Fruit fly (Drosophila melanogaster) whole organism, embryonic: ENCODE measurements around the gene cnc.

Source experiments
- CG11093 ChIP-seq: fragments of 200-800 bp; sonication (Bioruptor generic); IDR thresholded peaks from 3 replicates; pipeline ENCODE4 v1.3.6; 2022; ENCODE audit warnings: missing biosample characterization, missing genetic modification characterization
- CG12236 ChIP-seq: fragments of 200-800 bp; sonication (Bioruptor generic); optimal IDR thresholded peaks from 2 replicates; lab custom pipeline; 2016; ENCODE audit warnings: missing biosample characterization, missing genetic modification characterization
- CG12659 ChIP-seq: fragments of 200-800 bp; sonication (Bioruptor generic); optimal IDR thresholded peaks from 3 replicates; lab custom pipeline; 2017; ENCODE audit warnings: mild to moderate bottlenecking, missing biosample characterization, missing genetic modification reagents, missing genetic modification characterization
- CG13287 ChIP-seq: fragments of 200-800 bp; sonication (Bioruptor generic); IDR thresholded peaks from 2 replicates; pipeline ENCODE4 v1.3.6; 2022; ENCODE audit warnings: missing biosample characterization, missing genetic modification characterization; ENCODE audit not compliant: partially characterized antibody
- CG13424 ChIP-seq: fragments of 200-800 bp; sonication (Bioruptor generic); optimal IDR thresholded peaks from 2 replicates; lab custom pipeline; 2019; ENCODE audit warnings: missing biosample characterization, mild to moderate bottlenecking, missing genetic modification characterization, moderate library complexity
- CG14014 ChIP-seq: fragments of 200-800 bp; sonication (Bioruptor generic); IDR thresholded peaks from 2 replicates; pipeline ENCODE4 v1.3.6; 2022; ENCODE audit warnings: missing biosample characterization, missing genetic modification characterization
- CG14710 ChIP-seq: fragments of 200-800 bp; sonication (Bioruptor generic); optimal IDR thresholded peaks from 3 replicates; lab custom pipeline; 2019; ENCODE audit warnings: missing biosample characterization, mild to moderate bottlenecking, missing genetic modification characterization, moderate library complexity
- CG15269 ChIP-seq: fragments of 200-800 bp; sonication (Bioruptor generic); optimal IDR thresholded peaks from 2 replicates; lab custom pipeline; 2018; ENCODE audit warnings: missing biosample characterization, mild to moderate bottlenecking, missing genetic modification characterization, moderate library complexity
- CG1529 ChIP-seq: fragments of 200-800 bp; sonication (Bioruptor generic); optimal IDR thresholded peaks from 3 replicates; lab custom pipeline; 2018; ENCODE audit warnings: missing biosample characterization, missing genetic modification characterization
- CG15479 ChIP-seq: fragments of 200-800 bp; sonication (Bioruptor generic); optimal IDR thresholded peaks from 3 replicates; lab custom pipeline; 2019; ENCODE audit warnings: missing biosample characterization, mild to moderate bottlenecking, missing genetic modification characterization, moderate library complexity
- CG15514 ChIP-seq: fragments of 200-800 bp; sonication (Bioruptor generic); optimal IDR thresholded peaks from 3 replicates; lab custom pipeline; 2017; ENCODE audit warnings: missing biosample characterization, missing genetic modification characterization, mild to moderate bottlenecking, moderate library complexity, missing genetic modification reagents
- CG1647 ChIP-seq: fragments of 200-800 bp; sonication (Bioruptor generic); optimal IDR thresholded peaks from 3 replicates; lab custom pipeline; 2016; ENCODE audit warnings: missing biosample characterization, missing genetic modification characterization
- CG17385 ChIP-seq: fragments of 200-800 bp; sonication (Bioruptor generic); optimal IDR thresholded peaks from 3 replicates; lab custom pipeline; 2018; ENCODE audit warnings: missing biosample characterization, mild to moderate bottlenecking, missing genetic modification characterization
- CG18011 ChIP-seq: fragments of 200-800 bp; sonication (Bioruptor generic); optimal IDR thresholded peaks from 2 replicates; lab custom pipeline; 2017; ENCODE audit warnings: missing biosample characterization, missing genetic modification characterization, mild to moderate bottlenecking, moderate library complexity, missing genotype
- CG18476 ChIP-seq: fragments of 200-800 bp; sonication (Bioruptor generic); optimal IDR thresholded peaks from 2 replicates; lab custom pipeline; 2016; ENCODE audit warnings: missing biosample characterization, mild to moderate bottlenecking, missing genetic modification characterization
- CG2129 ChIP-seq: fragments of 200-800 bp; sonication (Bioruptor generic); IDR thresholded peaks from 2 replicates; pipeline ENCODE4 v1.3.6; 2022; ENCODE audit warnings: missing biosample characterization, missing genetic modification characterization; ENCODE audit not compliant: partially characterized antibody
- CG31441 ChIP-seq: fragments of 200-800 bp; sonication (Bioruptor generic); IDR thresholded peaks from 2 replicates; pipeline ENCODE4 v1.3.6; 2022; ENCODE audit warnings: missing biosample characterization, missing genetic modification characterization
- CG4328 ChIP-seq: fragments of 200-800 bp; sonication (Bioruptor generic); optimal IDR thresholded peaks from 3 replicates; lab custom pipeline; 2017; ENCODE audit warnings: missing biosample characterization, missing genetic modification reagents, missing genetic modification characterization
- CG43689 ChIP-seq: fragments of 200-800 bp; sonication (Bioruptor generic); IDR thresholded peaks from 2 replicates; pipeline ENCODE4 v1.3.6; 2022; ENCODE audit warnings: missing biosample characterization, missing genetic modification characterization
- CG5953 ChIP-seq: fragments of 200-800 bp; sonication (Bioruptor generic); IDR thresholded peaks from 2 replicates; pipeline ENCODE4 v1.3.6; 2022; ENCODE audit warnings: missing biosample characterization, missing genetic modification characterization
- CG9437 ChIP-seq: fragments of 200-800 bp; sonication (Bioruptor generic); optimal IDR thresholded peaks from 2 replicates; lab custom pipeline; 2018; ENCODE audit warnings: missing biosample characterization, mild to moderate bottlenecking, missing genetic modification characterization
- CG9817 ChIP-seq: fragments of 200-800 bp; sonication (Bioruptor generic); optimal IDR thresholded peaks from 2 replicates; lab custom pipeline; 2018; ENCODE audit warnings: missing biosample characterization, mild to moderate bottlenecking, missing genetic modification characterization, moderate library complexity
- CG9876 ChIP-seq: fragments of 200-800 bp; sonication (Bioruptor generic); optimal IDR thresholded peaks from 2 replicates; lab custom pipeline; 2016; ENCODE audit warnings: missing biosample characterization, missing genetic modification characterization
- CrebB ChIP-seq: fragments of 200-800 bp; sonication (Bioruptor generic); optimal IDR thresholded peaks from 3 replicates; lab custom pipeline; 2018; ENCODE audit warnings: missing biosample characterization, mild to moderate bottlenecking, missing genetic modification characterization
- ERR ChIP-seq: fragments of 200-800 bp; sonication (Bioruptor generic); optimal IDR thresholded peaks from 2 replicates; lab custom pipeline; 2016; ENCODE audit warnings: missing biosample characterization, missing genetic modification characterization
- Nf-YA ChIP-seq: fragments of 200-800 bp; sonication (Bioruptor generic); IDR thresholded peaks from 2 replicates; pipeline ENCODE4 v1.3.6; 2022; ENCODE audit warnings: missing biosample characterization, missing genetic modification characterization
- Opbp ChIP-seq: fragments of 200-800 bp; sonication (Bioruptor generic); IDR thresholded peaks from 3 replicates; pipeline ENCODE4 v1.3.6; 2022; ENCODE audit warnings: missing biosample characterization, missing genetic modification characterization; ENCODE audit not compliant: partially characterized antibody
- al ChIP-seq: fragments of 200-800 bp; sonication (Bioruptor generic); IDR thresholded peaks from 2 replicates; pipeline ENCODE4 v1.3.6; 2022; ENCODE audit warnings: missing biosample characterization, missing genetic modification characterization
- ase ChIP-seq: fragments of 200-800 bp; sonication (Bioruptor generic); IDR thresholded peaks from 3 replicates; pipeline ENCODE4 v1.3.6; 2022; ENCODE audit warnings: missing biosample characterization, missing genetic modification characterization
- bcd ChIP-seq: fragments of 200-800 bp; sonication (Bioruptor generic); optimal IDR thresholded peaks from 2 replicates; lab custom pipeline; 2017; ENCODE audit warnings: missing biosample characterization, mild to moderate bottlenecking, missing genetic modification characterization
- fru ChIP-seq: fragments of >200 bp; optimal IDR thresholded peaks from 2 replicates; lab custom pipeline; 2017
- ftz-f1 ChIP-seq: fragments of 200-800 bp; sonication (Bioruptor generic); optimal IDR thresholded peaks from 2 replicates; lab custom pipeline; 2016; ENCODE audit warnings: missing biosample characterization, missing genetic modification characterization
- fu2 ChIP-seq: fragments of 200-800 bp; sonication (Bioruptor generic); optimal IDR thresholded peaks from 2 replicates; lab custom pipeline; 2016; ENCODE audit warnings: missing biosample characterization, missing genetic modification characterization
- gcm2 ChIP-seq: fragments of 200-800 bp; sonication (Bioruptor generic); optimal IDR thresholded peaks from 2 replicates; lab custom pipeline; 2016; ENCODE audit warnings: missing biosample characterization, missing genetic modification characterization
- gsb ChIP-seq: fragments of 200-800 bp; sonication (Bioruptor generic); IDR thresholded peaks from 2 replicates; pipeline ENCODE4 v1.3.6; 2022; ENCODE audit warnings: missing biosample characterization, missing genetic modification characterization
- gt ChIP-seq: fragments of 200-800 bp; sonication (Bioruptor generic); IDR thresholded peaks from 2 replicates; pipeline ENCODE4 v1.3.6; 2022; ENCODE audit warnings: missing biosample characterization, missing genetic modification characterization
- jigr1 ChIP-seq: fragments of 200-800 bp; sonication (Bioruptor generic); IDR thresholded peaks from 3 replicates; pipeline ENCODE4 v1.3.6; 2022; ENCODE audit warnings: missing biosample characterization, missing genetic modification characterization
- lilli ChIP-seq: fragments of 200-800 bp; sonication (Bioruptor generic); optimal IDR thresholded peaks from 3 replicates; lab custom pipeline; 2016; ENCODE audit warnings: missing biosample characterization, missing genetic modification characterization
- lola ChIP-seq, 3 experiments: fragments of >200 bp in 2 of 3; fragments of 200-800 bp in 1 of 3; sonication (Bioruptor generic) in 1 of 3; optimal IDR thresholded peaks; 2 replicates each; lab custom pipeline; 2017 to 2019; ENCODE audit warnings: missing biosample characterization in 3 of 3, missing genetic modification characterization in 3 of 3, mild to moderate bottlenecking in 1 of 3, moderate library complexity in 1 of 3
- lov ChIP-seq, 2 experiments: fragments of 200-800 bp in 1 of 2; fragments of >200 bp in 1 of 2; sonication (Bioruptor generic) in 1 of 2; IDR thresholded peaks in 1 of 2; optimal IDR thresholded peaks in 1 of 2; 2 replicates in 1 of 2; 3 replicates in 1 of 2; pipeline versions ENCODE4 v1.3.6 to Lab custom; 2017 to 2022; ENCODE audit warnings: missing biosample characterization in 1 of 2, missing genetic modification characterization in 1 of 2
- maf-S ChIP-seq: fragments of 200-800 bp; sonication (Bioruptor generic); optimal IDR thresholded peaks from 2 replicates; lab custom pipeline; 2016; ENCODE audit warnings: missing biosample characterization, missing genetic modification characterization
- nerfin-2 ChIP-seq: fragments of 200-800 bp; sonication (Bioruptor generic); IDR thresholded peaks from 2 replicates; pipeline ENCODE4 v1.3.6; 2022; ENCODE audit warnings: missing biosample characterization, missing genetic modification characterization; ENCODE audit not compliant: partially characterized antibody
- peb ChIP-seq: fragments of 200-800 bp; sonication (Bioruptor generic); IDR thresholded peaks from 2 replicates; pipeline ENCODE4 v1.3.6; 2022; ENCODE audit warnings: missing biosample characterization, missing genetic modification characterization
- pros ChIP-seq: fragments of 200-800 bp; sonication (Bioruptor generic); optimal IDR thresholded peaks from 3 replicates; lab custom pipeline; 2019; ENCODE audit warnings: missing biosample characterization, mild to moderate bottlenecking, missing genetic modification characterization, moderate library complexity
- tna ChIP-seq: fragments of 200-800 bp; sonication (Bioruptor generic); IDR thresholded peaks from 2 replicates; pipeline ENCODE4 v1.3.6; 2022; ENCODE audit warnings: missing biosample characterization, missing genetic modification characterization; ENCODE audit not compliant: partially characterized antibody
- trem ChIP-seq: fragments of 200-800 bp; optimal IDR thresholded peaks from 3 replicates; lab custom pipeline; 2019; ENCODE audit warnings: missing biosample characterization, mild to moderate bottlenecking, missing genetic modification characterization, moderate library complexity

Gene cnc

DNA sequence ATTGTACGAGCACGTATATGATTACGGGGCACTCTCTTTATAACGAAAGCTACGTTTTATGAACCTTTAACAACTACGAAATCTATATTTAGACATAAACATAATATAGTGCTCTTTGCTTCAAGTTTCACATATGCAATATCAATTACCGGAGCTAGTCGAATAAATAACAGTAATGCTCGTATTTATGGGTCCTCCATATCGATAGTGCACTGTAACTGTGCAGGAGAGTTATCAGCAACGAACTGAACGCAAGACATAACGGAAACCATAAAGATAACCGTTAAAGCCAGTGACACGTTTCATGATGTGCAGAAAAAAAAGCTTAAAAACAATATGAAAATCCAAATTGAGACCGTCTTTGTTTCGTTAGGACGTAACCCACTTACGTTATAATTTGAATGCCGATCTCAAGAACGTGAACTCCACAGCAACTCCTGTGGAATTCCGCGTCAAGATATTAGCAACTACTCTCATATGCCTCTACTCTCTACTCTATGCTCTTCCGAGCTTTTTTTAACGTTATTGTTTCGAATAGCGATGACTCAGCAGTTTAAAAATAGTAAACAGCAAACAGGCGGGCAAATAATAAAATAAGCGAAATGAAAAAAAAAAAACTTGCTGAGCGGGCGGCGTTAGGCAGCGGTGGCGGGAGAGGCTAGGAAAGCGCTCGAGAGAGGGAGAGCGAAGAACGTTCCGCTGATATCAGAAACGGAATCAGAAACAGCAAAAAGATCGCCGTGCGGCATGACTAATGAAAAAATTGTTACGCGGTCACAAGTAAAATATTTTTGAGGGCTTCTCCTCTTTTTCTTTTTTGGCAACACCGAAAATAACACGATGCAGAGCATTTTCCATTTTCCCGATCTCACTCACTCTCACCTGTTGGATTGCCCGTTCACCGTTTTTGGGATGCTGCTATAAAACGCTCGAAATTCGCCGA, 36.3 kb downstream of the cnc start (continued):
- TF ChIP-seq lov (optimal IDR thresholded peaks at IDR 0.05; lab: Kevin White, UChicago) (no peak), lov (GFP tag; IDR thresholded peaks at IDR 0.05; lab: Robert Waterston, UW) (peak; percentile 71; the same call in 1 of the 3 replicates), ERR (peak; percentile 66), CG5953 (peak; percentile 43; the same call in 1 of the 2 replicates), bcd (peak; percentile 67), fru (lab: Kevin White, UChicago) (no peak), tna (GFP tag; lab: Robert Waterston, UW) (no peak), CG15514 (GFP tag; lab: Kevin White, UChicago) (peak; percentile 66), al (GFP tag; lab: Robert Waterston, UW) (peak; percentile 59; the same call in 1 of the 2 replicates), ase (GFP tag; lab: Robert Waterston, UW) (peak; percentile 70; the same call in 2 of the 3 replicates), CG9817 (tag; lab: Kevin White, UChicago) (peak; percentile 78), CG13287 (GFP tag; lab: Robert Waterston, UW) (no peak; the same call in 1 of the 2 replicates), CG18011 (GFP tag; lab: Kevin White, UChicago) (peak; percentile 36), CG14014 (peak; percentile 82), trem (tag; lab: Kevin White, UChicago) (peak; percentile 42), CG2129 (GFP tag; lab: Robert Waterston, UW) (no peak), CG31441 (GFP tag; lab: Robert Waterston, UW) (peak; percentile 78), CG1529 (peak; percentile 36), pros (no peak), gt (peak; percentile 9; the same call in 1 of the 2 replicates), CrebB (tag; lab: Kevin White, UChicago) (peak; percentile 70), nerfin-2 (no peak), Opbp (GFP tag; lab: Robert Waterston, UW) (no peak), CG12236 (GFP tag; lab: Kevin White, UChicago) (peak; percentile 36), CG14710 (tag; lab: Kevin White, UChicago) (peak; percentile 39), CG4328 (peak; percentile 49), CG12659 (peak; percentile 75), lola (GFP tag; optimal IDR thresholded peaks at IDR 0.05; lab: Kevin White, UChicago) (peak in 1 of 3 experiments; percentile 42), peb (GFP tag; lab: Robert Waterston, UW) (0 out of 2 replicates have a peak, but pooled peaks have one; percentile 59), CG1647 (peak; percentile 41), CG11093 (GFP tag; lab: Robert Waterston, UW) (peak; percentile 48; the same call in 2 of the 3 replicates), CG13424 (peak; percentile 79), gcm2 (peak; percentile 11), lilli (GFP tag; lab: Kevin White, UChicago) (peak; percentile 88), CG43689 (0 out of 2 replicates have a peak, but pooled peaks have one; percentile 36), CG18476 (GFP tag; lab: Kevin White, UChicago) (peak; percentile 48), CG9876 (GFP tag; lab: Kevin White, UChicago) (peak; percentile 55), CG15479 (GFP tag; lab: Kevin White, UChicago) (no peak), fu2 (GFP tag; lab: Kevin White, UChicago) (peak; percentile 50), gsb (GFP tag; lab: Robert Waterston, UW) (peak; percentile 40; the same call in 1 of the 2 replicates), maf-S (GFP tag; lab: Kevin White, UChicago) (peak; percentile 64), Nf-YA (GFP tag; lab: Robert Waterston, UW) (peak; percentile 43; the same call in 1 of the 2 replicates), CG9437 (GFP tag; lab: Kevin White, UChicago) (peak; percentile 91), CG15269 (peak; percentile 87), CG17385 (GFP tag; lab: Kevin White, UChicago) (peak; percentile 74), ftz-f1 (GFP tag; lab: Kevin White, UChicago) (no peak), jigr1 (GFP tag; lab: Robert Waterston, UW) (0 out of 3 replicates have a peak, but pooled peaks have one; percentile 15)
